Fruit fly (Drosophila melanogaster): ENCODE measurements around the gene vri.

Gene vri

DNA sequence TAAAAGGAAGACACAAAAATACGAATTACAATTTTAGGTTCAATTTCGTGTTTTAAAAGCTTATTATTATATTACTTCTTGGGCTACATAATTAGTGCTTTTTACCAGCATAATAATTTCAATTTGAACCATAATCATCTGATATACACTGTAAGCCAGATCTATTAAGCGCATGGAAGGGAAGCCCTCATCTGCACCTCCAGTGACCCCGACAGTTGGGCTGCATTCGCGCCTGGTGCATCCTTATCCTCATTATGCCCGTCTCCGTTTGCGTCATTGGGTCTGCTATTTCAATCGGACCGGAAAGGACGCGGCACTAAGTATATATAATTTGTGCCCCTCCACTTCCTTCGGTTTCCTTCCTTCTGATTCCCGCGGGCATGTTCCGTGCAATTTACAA, 37.0 kb upstream of the vri start:
- TF ChIP-seq twi (tag; optimal IDR thresholded peaks at IDR 0.05) (no peak), Med (GFP tag) (peak; percentile 54)

DNA sequence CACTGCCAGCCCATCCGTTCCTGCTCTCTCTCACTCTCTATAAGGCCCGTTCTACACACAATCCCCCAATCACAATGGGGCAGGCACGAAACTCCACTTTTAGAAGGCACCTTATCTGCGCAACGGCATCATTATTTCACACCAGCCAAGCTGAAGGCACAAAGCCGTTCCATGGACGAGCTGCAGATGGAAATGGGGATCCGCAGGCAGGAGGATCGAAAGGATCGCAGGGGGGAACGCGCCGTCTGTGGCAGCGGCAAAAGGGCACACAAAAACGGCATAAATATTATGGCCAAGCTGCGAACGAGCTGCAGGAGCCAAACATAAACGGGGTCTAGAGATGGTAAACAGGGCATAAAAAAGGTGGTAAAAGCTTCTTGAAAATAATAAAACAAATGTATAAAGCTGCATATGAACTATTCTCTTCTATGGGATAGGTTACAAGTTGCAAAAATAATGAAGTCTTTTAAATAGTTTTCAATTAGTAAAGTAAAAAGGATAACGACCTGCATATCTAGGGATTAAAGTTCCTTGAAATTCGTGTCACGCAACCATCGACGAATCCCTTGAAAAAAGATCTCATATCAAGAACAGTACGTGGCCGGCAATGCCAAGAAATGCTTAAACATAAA, 36.2 kb upstream of the vri start:
- TF ChIP-seq Dref (GFP tag; IDR thresholded peaks at IDR 0.05) (0 out of 2 replicates have a peak, but pooled peaks have one; percentile 4), Adf1 (GFP tag; IDR thresholded peaks at IDR 0.05) (no peak), corto (GFP tag; optimal IDR thresholded peaks at IDR 0.05) (peak; percentile 59), lbe (GFP tag; optimal IDR thresholded peaks at IDR 0.05) (peak; percentile 66), dan (GFP tag; IDR thresholded peaks at IDR 0.05) (no peak), Ets65A (GFP tag) (peak; percentile 27), CG17802 (tag; optimal IDR thresholded peaks at IDR 0.05) (peak; percentile 74), nom (GFP tag; optimal IDR thresholded peaks at IDR 0.05) (peak; percentile 30), bsh (GFP tag; optimal IDR thresholded peaks at IDR 0.05) (peak in 1 of 2 experiments; percentile 35), sens (GFP tag) (peak; percentile 66), CG4282 (GFP tag; optimal IDR thresholded peaks at IDR 0.05) (no peak), ind (GFP tag; optimal IDR thresholded peaks at IDR 0.05) (no peak), zen2 (GFP tag; IDR thresholded peaks at IDR 0.05; ENCODE audit: partially characterized antibody) (no peak)

dm6 chr2L:5254105-5254711, 34.5 kb upstream of the vri start:
- TF ChIP-seq Oaz (GFP tag; IDR thresholded peaks at IDR 0.05): no peak
- no peak for TF ChIP-seq ranshi (GFP tag; IDR thresholded peaks at IDR 0.05)
- TF ChIP-seq CG13287 (GFP tag; IDR thresholded peaks at IDR 0.05; ENCODE audit: partially characterized antibody): no peak
- TF ChIP-seq CG2202 (tag; optimal IDR thresholded peaks at IDR 0.05): no peak
- TF ChIP-seq pzg (GFP tag; optimal IDR thresholded peaks at IDR 0.05): no peak
- TF ChIP-seq CG11398 (GFP tag; optimal IDR thresholded peaks at IDR 0.05): no peak
- no peak for TF ChIP-seq sens-2 (GFP tag; IDR thresholded peaks at IDR 0.05)
- TF ChIP-seq ase (GFP tag; IDR thresholded peaks at IDR 0.05): no peak
- no peak for TF ChIP-seq bcd (GFP tag; optimal IDR thresholded peaks at IDR 0.05)
- TF ChIP-seq crol (GFP tag; IDR thresholded peaks at IDR 0.05): no peak
- no peak for TF ChIP-seq CG8765 (GFP tag; IDR thresholded peaks at IDR 0.05)
- TF ChIP-seq Nf-YB (GFP tag; optimal IDR thresholded peaks at IDR 0.05): no peak
- TF ChIP-seq CG2120 (GFP tag; optimal IDR thresholded peaks at IDR 0.05): no peak
- TF ChIP-seq yki (optimal IDR thresholded peaks at IDR 0.05): no peak
- no peak for TF ChIP-seq CG8281 (tag; optimal IDR thresholded peaks at IDR 0.05)
- no peak for TF ChIP-seq CG17328 (GFP tag; IDR thresholded peaks at IDR 0.05)
- TF ChIP-seq grn (GFP tag; optimal IDR thresholded peaks at IDR 0.05): no peak
- no peak for TF ChIP-seq cato (GFP tag; optimal IDR thresholded peaks at IDR 0.05; ENCODE audit: borderline replicate concordance)
- TF ChIP-seq CG11696 (GFP tag; IDR thresholded peaks at IDR 0.05): no peak
- no peak for TF ChIP-seq CHES-1-like (GFP tag; optimal IDR thresholded peaks at IDR 0.05)
- no peak for TF ChIP-seq CG18011 (GFP tag; optimal IDR thresholded peaks at IDR 0.05)
- no peak for TF ChIP-seq CG6765 (GFP tag; optimal IDR thresholded peaks at IDR 0.05)
- TF ChIP-seq fu2 (GFP tag; optimal IDR thresholded peaks at IDR 0.05): no peak
- TF ChIP-seq inv (GFP tag; IDR thresholded peaks at IDR 0.05; ENCODE audit: partially characterized antibody): no peak
- no peak for TF ChIP-seq Deaf1 (tag; optimal IDR thresholded peaks at IDR 0.05)
- no peak for TF ChIP-seq CG9932 (GFP tag; IDR thresholded peaks at IDR 0.05)
- TF ChIP-seq CG6791 (GFP tag; IDR thresholded peaks at IDR 0.05; ENCODE audit: partially characterized antibody): no peak
- no peak for TF ChIP-seq HmgZ (tag; optimal IDR thresholded peaks at IDR 0.05)
- TF ChIP-seq unc-4 (GFP tag; IDR thresholded peaks at IDR 0.05; ENCODE audit: partially characterized antibody): no peak
- TF ChIP-seq Bteb2 (GFP tag; optimal IDR thresholded peaks at IDR 0.05): no peak
- TF ChIP-seq Max (GFP tag; optimal IDR thresholded peaks at IDR 0.05): no peak
- no peak for TF ChIP-seq sr (GFP tag; IDR thresholded peaks at IDR 0.05)
- no peak for TF ChIP-seq Fer3 (tag; optimal IDR thresholded peaks at IDR 0.05)

Data from whole organism, embryonic.